Worm (Caenorhabditis elegans): ENCODE results near the gene F13E9.16.

The F13E9.16 gene

ce11 chrIV:10887285-10887684 is at the start of gene F13E9.16:
Gene F13E9.16, minus strand, starts transcription at chrIV:10887385.
- TF ChIP-seq nhr-47 (tag; optimal IDR thresholded peaks at IDR 0.05) (no peak), nhr-77 (tag; optimal IDR thresholded peaks at IDR 0.05) (no peak), mef-2 (tag; optimal IDR thresholded peaks at IDR 0.05) (no peak), egl-13 (tag; optimal IDR thresholded peaks at IDR 0.05) (no peak), tlp-1 (tag; optimal IDR thresholded peaks at IDR 0.05) (no peak), lin-15B (tag; optimal IDR thresholded peaks at IDR 0.05) (no peak), pqm-1 (tag; optimal IDR thresholded peaks at IDR 0.05) (no peak), zip-4 (GFP tag; optimal IDR thresholded peaks at IDR 0.05) (no peak), fos-1 (tag; optimal IDR thresholded peaks at IDR 0.05) (no peak), fkh-8 (tag; optimal IDR thresholded peaks at IDR 0.05) (no peak), sox-4 (tag; optimal IDR thresholded peaks at IDR 0.05) (no peak), alr-1 (tag; optimal IDR thresholded peaks at IDR 0.05; ENCODE audit: borderline replicate concordance) (no peak)

DNA sequence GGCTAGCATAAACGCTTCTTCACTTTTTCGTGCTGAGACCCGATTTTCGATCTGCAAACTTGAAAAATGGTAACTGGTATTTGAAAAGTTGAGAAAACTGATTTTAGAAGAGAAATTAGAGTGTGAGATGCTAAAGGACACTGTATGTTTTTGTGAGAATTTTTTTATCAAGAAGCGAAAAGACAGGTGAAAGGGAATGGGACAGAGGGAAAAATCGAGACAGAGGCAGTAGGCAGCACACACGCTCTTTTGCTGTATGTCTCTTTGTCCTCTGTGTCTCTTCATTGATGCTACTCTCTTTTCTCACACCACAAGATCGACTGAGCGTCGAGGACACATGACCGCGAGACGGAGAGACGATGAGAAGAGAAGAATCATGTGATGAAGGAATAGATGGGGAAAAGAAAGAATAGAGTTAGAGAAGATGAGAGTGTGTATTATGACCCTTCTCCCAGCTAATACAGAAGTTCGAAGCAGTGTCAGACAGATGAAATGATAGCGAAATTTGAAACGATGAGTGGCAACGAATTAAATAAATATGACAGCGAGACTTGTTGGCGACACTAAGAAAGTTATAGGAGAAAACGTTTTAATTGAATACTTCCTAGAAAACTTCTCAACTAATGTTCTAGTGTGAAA is 48.8 kb upstream of the F13E9.16 start, which contains the start of gene lgg-2:
Gene lgg-2 (minus strand): TSS at position 51 of the 639 bp plus-strand sequence.
- TF ChIP-seq efl-1 (optimal IDR thresholded peaks at IDR 0.05), result peak; percentile 89 to 92
- TF ChIP-seq efl-1 (GFP tag; optimal IDR thresholded peaks at IDR 0.05 in 1 of 2), result peak; percentile 68 to 97
- TF ChIP-seq C16A3.4 (tag; optimal IDR thresholded peaks at IDR 0.05), result peak; percentile 85
- TF ChIP-seq sup-37 (GFP tag; optimal IDR thresholded peaks at IDR 0.05), result peak; percentile 73
- TF ChIP-seq hpl-2 (GFP tag; optimal IDR thresholded peaks at IDR 0.05), result peak; percentile 39
- peak; percentile 71 for TF ChIP-seq aha-1 (tag; optimal IDR thresholded peaks at IDR 0.05)
- peak; percentile 95 to 96 for TF ChIP-seq lsy-2 (tag; optimal IDR thresholded peaks at IDR 0.05)
- TF ChIP-seq ztf-4 (tag; optimal IDR thresholded peaks at IDR 0.05), result peak; percentile 98
- TF ChIP-seq efl-3 (GFP tag; optimal IDR thresholded peaks at IDR 0.05), result no peak
- TF ChIP-seq egl-27 (tag; optimal IDR thresholded peaks at IDR 0.05), result peak; percentile 52 to 76
- peak; percentile 92 for TF ChIP-seq fkh-8 (tag; optimal IDR thresholded peaks at IDR 0.05)
- TF ChIP-seq ceh-82 (tag; optimal IDR thresholded peaks at IDR 0.05), result peak; percentile 90 to 95 (median 94)
- TF ChIP-seq lir-3 (tag; optimal IDR thresholded peaks at IDR 0.05; ENCODE audit: poor library complexity), result peak; percentile 91
- TF ChIP-seq nhr-237 (tag; optimal IDR thresholded peaks at IDR 0.05), result peak; percentile 85
- no peak for TF ChIP-seq hlh-4 (tag; optimal IDR thresholded peaks at IDR 0.05)
- peak; percentile 95 for TF ChIP-seq lin-13 (GFP tag; optimal IDR thresholded peaks at IDR 0.05)
- TF ChIP-seq mef-2 (tag; optimal IDR thresholded peaks at IDR 0.05), result peak; percentile 76
- TF ChIP-seq xbp-1 (tag; optimal IDR thresholded peaks at IDR 0.05), result peak; percentile 93
- TF ChIP-seq tlp-1 (tag; optimal IDR thresholded peaks at IDR 0.05), result no peak
- no peak for TF ChIP-seq vab-15 (tag; optimal IDR thresholded peaks at IDR 0.05)
- TF ChIP-seq ama-1 (optimal IDR thresholded peaks at IDR 0.05), result peak; percentile 94
- peak; percentile 55 for TF ChIP-seq aly-2 (tag; optimal IDR thresholded peaks at IDR 0.05)
- TF ChIP-seq nhr-90 (tag; optimal IDR thresholded peaks at IDR 0.05; ENCODE audit: poor library complexity), result peak; percentile 97
- peak; percentile 88 for TF ChIP-seq nhr-77 (tag; optimal IDR thresholded peaks at IDR 0.05)
- no peak for TF ChIP-seq sptf-1 (tag; optimal IDR thresholded peaks at IDR 0.05)
- no peak for TF ChIP-seq nhr-12 (tag; optimal IDR thresholded peaks at IDR 0.05)
- peak; percentile 61 for TF ChIP-seq zag-1 (tag; optimal IDR thresholded peaks at IDR 0.05)
- no peak for TF ChIP-seq ets-5 (GFP tag; IDR thresholded peaks at IDR 0.05)
- peak; percentile 100 for TF ChIP-seq nhr-71 (tag; optimal IDR thresholded peaks at IDR 0.05)
- peak; percentile 99 for TF ChIP-seq nhr-20 (tag; optimal IDR thresholded peaks at IDR 0.05)
- peak; percentile 92 for TF ChIP-seq egl-13 (tag; optimal IDR thresholded peaks at IDR 0.05)
- peak; percentile 78 to 79 (median 78) for TF ChIP-seq dpl-1 (GFP tag; optimal IDR thresholded peaks at IDR 0.05)
- peak; percentile 87 for TF ChIP-seq fos-1 (tag; optimal IDR thresholded peaks at IDR 0.05)
- TF ChIP-seq ztf-11 (tag; optimal IDR thresholded peaks at IDR 0.05), result peak in 1 of 2 experiments; percentile 85
- TF ChIP-seq dsc-1 (tag; optimal IDR thresholded peaks at IDR 0.05), result peak; percentile 93
- peak; percentile 98 for TF ChIP-seq mep-1 (tag; optimal IDR thresholded peaks at IDR 0.05)
- peak; percentile 99 for TF ChIP-seq snu-23 (GFP tag; optimal IDR thresholded peaks at IDR 0.05)
- TF ChIP-seq tbx-2 (tag; optimal IDR thresholded peaks at IDR 0.05), result peak; percentile 99
- TF ChIP-seq ceh-8 (GFP tag; optimal IDR thresholded peaks at IDR 0.05), result peak; percentile 93
- no peak for TF ChIP-seq ces-1 (GFP tag; optimal IDR thresholded peaks at IDR 0.05)
- no peak for TF ChIP-seq lin-15B (tag; optimal IDR thresholded peaks at IDR 0.05)
- TF ChIP-seq pax-3 (tag; optimal IDR thresholded peaks at IDR 0.05), result peak; percentile 86
- TF ChIP-seq fkh-10 (GFP tag; optimal IDR thresholded peaks at IDR 0.05), result peak; percentile 26
- TF ChIP-seq nhr-85 (tag), result peak; percentile 99
- TF ChIP-seq Y116A8C.19 (tag; optimal IDR thresholded peaks at IDR 0.05; ENCODE audit: borderline replicate concordance), result no peak

All from whole organism, L1 larva.